Worm (Caenorhabditis elegans) whole organism, young adult: Measurements from ENCODE around the gene F41F3.8.

ENCODE experiments used
- B0336.3 ChIP-seq: fragments of 200-800 bp; sonication (Bioruptor generic); IDR thresholded peaks from 2 replicates; pipeline ENCODE4 v1.3.6; 2022; ENCODE audit warnings: missing genetic modification characterization, missing compliant biosample characterization
- C17E4.6 ChIP-seq: fragments of 200-800 bp; sonication (Bioruptor generic); IDR thresholded peaks from 2 replicates; pipeline ENCODE4 v1.3.6; 2022; ENCODE audit warnings: missing genetic modification reagents, missing genetic modification characterization, missing compliant biosample characterization
- D2030.7 ChIP-seq: fragments of 200-800 bp; sonication (Bioruptor generic); IDR thresholded peaks from 2 replicates; pipeline ENCODE4 v1.3.6; 2022; ENCODE audit warnings: missing genetic modification reagents, missing genetic modification characterization, missing compliant biosample characterization
- F33H1.4 ChIP-seq: fragments of 200-800 bp; sonication (Bioruptor generic); IDR thresholded peaks from 2 replicates; pipeline ENCODE4 v1.3.6; 2022; ENCODE audit warnings: missing genetic modification reagents, missing genetic modification characterization, missing compliant biosample characterization
- F49E8.2 ChIP-seq: sonication (generic microtip); optimal IDR thresholded peaks from 3 replicates; lab custom pipeline; 2017; ENCODE audit warnings: missing genetic modification characterization, mild to moderate bottlenecking, missing compliant biosample characterization, antibody characterized with exemption, moderate library complexity; ENCODE audit not compliant: insufficient read depth
- F52B5.7 ChIP-seq: sonication (generic microtip); optimal IDR thresholded peaks from 2 replicates; lab custom pipeline; 2016; ENCODE audit warnings: mild to moderate bottlenecking, missing genetic modification characterization, missing compliant biosample characterization
- F57C9.4 ChIP-seq: sonication (generic microtip); optimal IDR thresholded peaks from 2 replicates; lab custom pipeline; 2017; ENCODE audit warnings: mild to moderate bottlenecking, missing genetic modification characterization, missing compliant biosample characterization
- K11D2.4 ChIP-seq: fragments of 200-800 bp; sonication (Bioruptor generic); IDR thresholded peaks from 2 replicates; pipeline ENCODE4 v1.3.6; 2022; ENCODE audit warnings: missing genetic modification reagents, missing genetic modification characterization, missing compliant biosample characterization
- K12H6.12 ChIP-seq: fragments of 200-800 bp; sonication (Bioruptor generic); optimal IDR thresholded peaks from 2 replicates; lab custom pipeline; 2018; ENCODE audit warnings: mild to moderate bottlenecking, missing genetic modification characterization, missing compliant biosample characterization
- T07F8.4 ChIP-seq: sonication (generic microtip); optimal IDR thresholded peaks from 2 replicates; lab custom pipeline; 2016; ENCODE audit warnings: mild to moderate bottlenecking, missing genetic modification characterization, moderate library complexity, missing compliant biosample characterization
- Y53G8AR.9 ChIP-seq: fragments of 200-800 bp; sonication (Bioruptor generic); conservative IDR thresholded peaks from 2 replicates; pipeline ENCODE4 v1.3.6; 2022; ENCODE audit warnings: missing genetic modification reagents, missing genetic modification characterization, missing compliant biosample characterization
- Y95B8A.8 ChIP-seq: fragments of 200-800 bp; sonication (Bioruptor generic); IDR thresholded peaks from 2 replicates; pipeline ENCODE4 v1.3.6; 2022; ENCODE audit warnings: missing genetic modification reagents, missing genetic modification characterization, missing compliant biosample characterization
- ZK185.1 ChIP-seq: sonication (generic microtip); optimal IDR thresholded peaks from 2 replicates; lab custom pipeline; 2016; ENCODE audit warnings: mild to moderate bottlenecking, missing genetic modification characterization, missing compliant biosample characterization; ENCODE audit not compliant: poor library complexity, severe bottlenecking
- aptf-2 ChIP-seq: fragments of 200-800 bp; sonication (Bioruptor generic); conservative IDR thresholded peaks from 2 replicates; pipeline ENCODE4 v1.3.6; 2022; ENCODE audit warnings: missing genetic modification reagents, missing genetic modification characterization, missing compliant biosample characterization
- atf-7 ChIP-seq: sonication (generic microtip); optimal IDR thresholded peaks from 2 replicates; lab custom pipeline; 2017; ENCODE audit warnings: mild to moderate bottlenecking, missing genetic modification characterization, missing compliant biosample characterization
- bed-1 ChIP-seq: fragments of 200-800 bp; sonication (Bioruptor generic); IDR thresholded peaks from 2 replicates; pipeline ENCODE4 v1.3.6; 2022; ENCODE audit warnings: missing genetic modification reagents, missing genetic modification characterization, missing compliant biosample characterization
- cebp-1 ChIP-seq, 2 experiments: fragments of 200-800 bp in 1 of 2; sonication (Bioruptor generic) in 1 of 2; sonication (generic microtip) in 1 of 2; IDR thresholded peaks in 1 of 2; optimal IDR thresholded peaks in 1 of 2; 2 replicates each; pipeline versions ENCODE4 v1.3.6 to Lab custom; 2017 to 2022; ENCODE audit warnings: missing compliant biosample characterization in 2 of 2, missing genetic modification characterization in 2 of 2, mild to moderate bottlenecking in 1 of 2, missing genetic modification reagents in 1 of 2, moderate library complexity in 1 of 2
- ceh-27 ChIP-seq: fragments of 200-800 bp; sonication (Bioruptor generic); optimal IDR thresholded peaks from 2 replicates; lab custom pipeline; 2018; ENCODE audit warnings: mild to moderate bottlenecking, missing genetic modification characterization, moderate library complexity, missing compliant biosample characterization
- ceh-58 ChIP-seq: fragments of 200-800 bp; sonication (Bioruptor generic); IDR thresholded peaks from 2 replicates; pipeline ENCODE4 v1.3.6; 2022; ENCODE audit warnings: missing genetic modification characterization, missing compliant biosample characterization
- chd-7 ChIP-seq: sonication (generic microtip); optimal IDR thresholded peaks from 2 replicates; lab custom pipeline; 2016; ENCODE audit warnings: mild to moderate bottlenecking, missing genetic modification characterization, moderate library complexity, missing compliant biosample characterization
- egl-44 ChIP-seq: fragments of 200-800 bp; sonication (Bioruptor generic); IDR thresholded peaks from 2 replicates; pipeline ENCODE4 v1.3.6; 2022; ENCODE audit warnings: missing genetic modification reagents, missing genetic modification characterization, missing compliant biosample characterization
- egrh-3 ChIP-seq: fragments of 200-800 bp; sonication (Bioruptor generic); IDR thresholded peaks from 2 replicates; pipeline ENCODE4 v1.3.6; 2022; ENCODE audit warnings: missing genetic modification reagents, missing genetic modification characterization, missing compliant biosample characterization
- him-1 ChIP-seq: sonication (generic microtip); optimal IDR thresholded peaks from 2 replicates; lab custom pipeline; 2016; ENCODE audit warnings: missing genotype, missing genetic modification reagents, missing genetic modification characterization, missing compliant biosample characterization
- hrde-1 ChIP-seq: sonication (generic microtip); optimal IDR thresholded peaks from 2 replicates; lab custom pipeline; 2016; ENCODE audit warnings: missing genetic modification characterization, mild to moderate bottlenecking, missing compliant biosample characterization, moderate library complexity, missing genotype, missing genetic modification reagents, borderline replicate concordance
- hsf-1 ChIP-seq: fragments of 200-800 bp; sonication (Bioruptor generic); IDR thresholded peaks from 2 replicates; pipeline ENCODE4 v1.3.6; 2022; ENCODE audit warnings: missing genetic modification reagents, missing genetic modification characterization, missing compliant biosample characterization
- let-607 ChIP-seq, 2 experiments: fragments of 200-800 bp in 1 of 2; sonication (Bioruptor generic) in 1 of 2; sonication (generic microtip) in 1 of 2; optimal IDR thresholded peaks; 2 replicates each; lab custom pipeline; 2016 to 2018; ENCODE audit warnings: mild to moderate bottlenecking in 2 of 2, missing compliant biosample characterization in 2 of 2, missing genetic modification characterization in 2 of 2, moderate library complexity in 2 of 2, missing genotype in 1 of 2
- lin-26 ChIP-seq: fragments of 200-800 bp; sonication (Bioruptor generic); IDR thresholded peaks from 2 replicates; pipeline ENCODE4 v1.3.6; 2022; ENCODE audit warnings: missing genetic modification reagents, missing genetic modification characterization, missing compliant biosample characterization
- lin-54 ChIP-seq: fragments of 200-800 bp; sonication (Bioruptor generic); optimal IDR thresholded peaks from 2 replicates; lab custom pipeline; 2018; ENCODE audit warnings: mild to moderate bottlenecking, missing genetic modification characterization, missing compliant biosample characterization
- lir-1 ChIP-seq: fragments of 200-800 bp; sonication (Bioruptor generic); conservative IDR thresholded peaks from 2 replicates; pipeline ENCODE4 v1.3.6; 2022; ENCODE audit warnings: missing genetic modification reagents, missing genetic modification characterization, missing compliant biosample characterization
- madf-3 ChIP-seq: fragments of 200-800 bp; sonication (Bioruptor generic); IDR thresholded peaks from 2 replicates; pipeline ENCODE4 v1.3.6; 2022; ENCODE audit warnings: missing genetic modification reagents, missing genetic modification characterization, missing compliant biosample characterization
- madf-6 ChIP-seq: fragments of 200-800 bp; sonication (Bioruptor generic); IDR thresholded peaks from 2 replicates; pipeline ENCODE4 v1.3.6; 2022; ENCODE audit warnings: missing genetic modification reagents, missing genetic modification characterization, missing compliant biosample characterization
- mcd-1 ChIP-seq: fragments of 200-800 bp; sonication (Bioruptor generic); IDR thresholded peaks from 2 replicates; pipeline ENCODE4 v1.3.6; 2022; ENCODE audit warnings: missing genetic modification reagents, missing genetic modification characterization, missing compliant biosample characterization
- mes-4 ChIP-seq: sonication (generic microtip); optimal IDR thresholded peaks from 2 replicates; lab custom pipeline; 2016; ENCODE audit warnings: missing genotype, missing genetic modification characterization, missing compliant biosample characterization
- mxl-1 ChIP-seq: sonication (generic microtip); optimal IDR thresholded peaks from 2 replicates; lab custom pipeline; 2016; ENCODE audit warnings: missing genetic modification characterization, missing compliant biosample characterization
- nfya-1 ChIP-seq: sonication (generic microtip); optimal IDR thresholded peaks from 2 replicates; lab custom pipeline; 2017; ENCODE audit warnings: antibody characterized with exemption, missing compliant biosample characterization, missing genetic modification characterization, borderline replicate concordance; ENCODE audit not compliant: insufficient read depth
- nhr-27 ChIP-seq: fragments of 200-800 bp; sonication (Bioruptor generic); optimal IDR thresholded peaks from 2 replicates; lab custom pipeline; 2018; ENCODE audit warnings: mild to moderate bottlenecking, missing genetic modification characterization, moderate library complexity, missing compliant biosample characterization
- nhr-80 ChIP-seq: sonication (generic microtip); optimal IDR thresholded peaks from 2 replicates; lab custom pipeline; 2016; ENCODE audit warnings: missing genetic modification characterization, missing compliant biosample characterization
- pha-4 ChIP-seq: fragments of 150-350 bp; sonication (generic microtip); optimal IDR thresholded peaks from 2 replicates; lab custom pipeline; 2014; ENCODE audit warnings: missing biosample characterization, missing genetic modification reagents, missing genetic modification characterization
- rcor-1 ChIP-seq: fragments of 200-800 bp; sonication (Bioruptor generic); IDR thresholded peaks from 2 replicates; pipeline ENCODE4 v1.3.6; 2022; ENCODE audit warnings: missing genetic modification reagents, missing genetic modification characterization, missing compliant biosample characterization
- repo-1 ChIP-seq: sonication (generic microtip); optimal IDR thresholded peaks from 2 replicates; lab custom pipeline; 2017; ENCODE audit warnings: mild to moderate bottlenecking, missing genetic modification characterization, missing compliant biosample characterization
- sea-2 ChIP-seq: fragments of 200-800 bp; sonication (Bioruptor generic); IDR thresholded peaks from 2 replicates; pipeline ENCODE4 v1.3.6; 2022; ENCODE audit warnings: missing genetic modification characterization, missing compliant biosample characterization
- somi-1 ChIP-seq: fragments of 200-800 bp; sonication (Bioruptor generic); optimal IDR thresholded peaks from 2 replicates; lab custom pipeline; 2018; ENCODE audit warnings: mild to moderate bottlenecking, missing genetic modification characterization, missing compliant biosample characterization
- unc-130 ChIP-seq: sonication (generic microtip); optimal IDR thresholded peaks from 2 replicates; lab custom pipeline; 2016; ENCODE audit warnings: missing genetic modification reagents, missing genetic modification characterization, missing compliant biosample characterization
- zim-3 ChIP-seq: sonication (generic microtip); optimal IDR thresholded peaks from 2 replicates; lab custom pipeline; 2017; ENCODE audit warnings: mild to moderate bottlenecking, missing genetic modification characterization, moderate library complexity, missing compliant biosample characterization
- ztf-25 ChIP-seq: fragments of 200-800 bp; sonication (Bioruptor generic); IDR thresholded peaks from 2 replicates; pipeline ENCODE4 v1.3.6; 2022; ENCODE audit warnings: missing genetic modification reagents, missing genetic modification characterization, missing compliant biosample characterization
- ztf-28 ChIP-seq: fragments of 200-800 bp; sonication (Bioruptor generic); IDR thresholded peaks from 2 replicates; pipeline ENCODE4 v1.3.6; 2022; ENCODE audit warnings: missing genetic modification reagents, missing genetic modification characterization, missing compliant biosample characterization

Gene F41F3.8

DNA sequence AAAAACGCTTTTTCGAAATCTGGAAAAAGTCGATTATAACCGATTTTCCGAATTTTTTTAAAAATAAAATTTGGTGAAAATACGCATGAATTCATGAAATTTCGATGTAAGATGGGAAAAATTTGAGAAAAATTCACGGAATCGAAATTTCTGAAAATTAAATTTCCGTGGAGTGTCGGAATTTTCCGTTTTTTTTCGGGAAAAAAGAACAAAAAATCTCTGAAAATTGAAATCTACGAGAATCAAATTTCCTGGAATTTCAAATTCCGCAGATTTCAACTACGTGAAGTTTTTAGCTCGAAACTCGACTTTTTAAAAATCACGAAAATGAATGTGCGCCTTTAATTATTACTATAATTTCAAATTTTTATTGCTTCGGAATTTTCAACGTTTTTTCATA lies 22.3 kb upstream of the F41F3.8 start:
- no peak for TF ChIP-seq F49E8.2
- TF ChIP-seq ceh-58 (GFP tag; lab: Robert Waterston, UW) = no peak
- TF ChIP-seq F57C9.4 (tag; lab: Kevin White, UChicago) = no peak
- no peak for TF ChIP-seq madf-6 (GFP tag; lab: Robert Waterston, UW)
- no peak for TF ChIP-seq K12H6.12 (tag; lab: Kevin White, UChicago)
- no peak for TF ChIP-seq F33H1.4 (GFP tag; lab: Robert Waterston, UW)

DNA sequence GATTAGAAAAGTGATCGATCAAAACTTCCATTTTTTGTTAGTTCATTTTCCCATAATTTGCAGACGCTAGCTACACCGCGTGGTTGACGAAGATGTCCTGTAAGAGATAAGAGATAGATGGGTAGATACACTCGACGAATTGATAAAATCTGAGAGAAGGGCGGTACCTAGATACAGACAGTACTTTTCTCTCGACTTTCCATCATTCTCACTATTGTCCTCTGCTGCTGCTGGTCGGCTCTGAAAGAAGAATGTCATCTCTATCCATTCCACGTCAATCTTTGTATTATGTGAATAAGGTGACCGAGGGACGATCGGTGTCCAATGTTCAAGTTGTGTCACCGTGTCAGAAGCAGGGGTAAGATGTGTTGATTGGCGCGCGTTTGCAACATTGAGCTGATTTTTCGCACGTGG lies 20.1 kb upstream of the F41F3.8 start, which contains the start of gene pmt-2:
Gene pmt-2, plus strand, starts transcription at position 64 of the 414 bp plus-strand sequence.
- TF ChIP-seq somi-1 (GFP tag; lab: Kevin White, UChicago) (no peak), F49E8.2 (no peak), lin-54 (no peak), mcd-1 (no peak), egrh-3 (GFP tag; lab: Robert Waterston, UW) (no peak), chd-7 (tag; lab: Kevin White, UChicago) (peak; percentile 10), B0336.3 (GFP tag; lab: Robert Waterston, UW) (0 out of 2 replicates have a peak, but pooled peaks have one; percentile 54), pha-4 (tag; lab: Kevin White, UChicago) (no peak), K11D2.4 (GFP tag; lab: Robert Waterston, UW) (no peak), lir-1 (GFP tag; lab: Robert Waterston, UW) (no peak), him-1 (no peak), ZK185.1 (tag; lab: Kevin White, UChicago) (no peak), aptf-2 (GFP tag; lab: Robert Waterston, UW) (no peak), nhr-80 (tag; lab: Kevin White, UChicago) (peak; percentile 71), sea-2 (GFP tag; lab: Robert Waterston, UW) (no peak), mes-4 (tag; lab: Kevin White, UChicago) (no peak), ceh-27 (GFP tag; lab: Kevin White, UChicago) (no peak), hsf-1 (GFP tag; lab: Robert Waterston, UW) (no peak), egl-44 (no peak), ztf-28 (GFP tag; lab: Robert Waterston, UW) (no peak), madf-3 (0 out of 2 replicates have a peak, but pooled peaks have one; percentile 16), ztf-25 (GFP tag; lab: Robert Waterston, UW) (no peak), D2030.7 (GFP tag; lab: Robert Waterston, UW) (no peak), rcor-1 (GFP tag; lab: Robert Waterston, UW) (no peak), mxl-1 (no peak), F57C9.4 (tag; lab: Kevin White, UChicago) (peak; percentile 14), zim-3 (no peak), cebp-1 (GFP tag; IDR thresholded peaks at IDR 0.05; lab: Robert Waterston, UW) (no peak), cebp-1 (tag; optimal IDR thresholded peaks at IDR 0.05; lab: Kevin White, UChicago) (peak; percentile 4), Y53G8AR.9 (no peak), repo-1 (tag; lab: Kevin White, UChicago) (no peak), bed-1 (GFP tag; lab: Robert Waterston, UW) (no peak), atf-7 (tag; lab: Kevin White, UChicago) (peak; percentile 48), K12H6.12 (tag; lab: Kevin White, UChicago) (no peak), Y95B8A.8 (GFP tag; lab: Robert Waterston, UW) (no peak), T07F8.4 (tag; lab: Kevin White, UChicago) (no peak), nfya-1 (tag; lab: Kevin White, UChicago) (no peak), F52B5.7 (tag; lab: Kevin White, UChicago) (no peak), let-607 (tag; optimal IDR thresholded peaks at IDR 0.05; lab: Kevin White, UChicago) (peak in 1 of 2 experiments; percentile 54), hrde-1 (no peak), nhr-27 (tag; lab: Kevin White, UChicago) (peak; percentile 5), lin-26 (GFP tag; lab: Robert Waterston, UW) (0 out of 2 replicates have a peak, but pooled peaks have one; percentile 11), C17E4.6 (GFP tag; lab: Robert Waterston, UW) (no peak), unc-130 (GFP tag; lab: Kevin White, UChicago) (no peak)
